Worm (Caenorhabditis elegans) whole organism, late embryonic: ENCODE data around the gene tag-321.

Experiments
- F13H6.1 ChIP-seq: sonication (generic microtip); optimal IDR thresholded peaks from 2 replicates; lab custom pipeline; 2016; ENCODE audit warnings: missing genetic modification characterization, missing compliant biosample characterization
- nfya-1 ChIP-seq: sonication (generic microtip); optimal IDR thresholded peaks from 2 replicates; lab custom pipeline; 2017; ENCODE audit warnings: missing genetic modification characterization, mild to moderate bottlenecking, missing compliant biosample characterization, antibody characterized with exemption, moderate library complexity
- pha-4 ChIP-seq: fragments of 150-350 bp; optimal IDR thresholded peaks from 2 replicates; lab custom pipeline; 2018; ENCODE audit warnings: missing biosample characterization, missing genetic modification reagents, missing genetic modification characterization
- rnt-1 ChIP-seq: sonication (generic microtip); optimal IDR thresholded peaks from 2 replicates; lab custom pipeline; 2016; ENCODE audit warnings: missing genetic modification characterization, missing compliant biosample characterization
- ttx-3 ChIP-seq: sonication (generic microtip); optimal IDR thresholded peaks from 2 replicates; lab custom pipeline; 2016; ENCODE audit warnings: missing genetic modification reagents, missing genetic modification characterization, missing compliant biosample characterization
- unc-86 ChIP-seq: sonication (generic microtip); optimal IDR thresholded peaks from 2 replicates; lab custom pipeline; 2016; ENCODE audit warnings: missing genetic modification characterization, missing compliant biosample characterization

- TF ChIP-seq F13H6.1 (tag; lab: Kevin White, UChicago) (no peak), nfya-1 (tag; lab: Kevin White, UChicago) (no peak), unc-86 (tag; lab: Kevin White, UChicago) (no peak), ttx-3 (tag; lab: Kevin White, UChicago) (no peak), pha-4 (tag; lab: Kevin White, UChicago) (no peak), rnt-1 (tag; lab: Kevin White, UChicago) (no peak)
These were observed 24.1 kb downstream of the tag-321 start, which contains the start of gene dsb-3 for ce11 chrIV:7759527-7759926.
